Worm (Caenorhabditis elegans): Measurements from ENCODE around the gene C29F5.8.

The C29F5.8 gene

DNA sequence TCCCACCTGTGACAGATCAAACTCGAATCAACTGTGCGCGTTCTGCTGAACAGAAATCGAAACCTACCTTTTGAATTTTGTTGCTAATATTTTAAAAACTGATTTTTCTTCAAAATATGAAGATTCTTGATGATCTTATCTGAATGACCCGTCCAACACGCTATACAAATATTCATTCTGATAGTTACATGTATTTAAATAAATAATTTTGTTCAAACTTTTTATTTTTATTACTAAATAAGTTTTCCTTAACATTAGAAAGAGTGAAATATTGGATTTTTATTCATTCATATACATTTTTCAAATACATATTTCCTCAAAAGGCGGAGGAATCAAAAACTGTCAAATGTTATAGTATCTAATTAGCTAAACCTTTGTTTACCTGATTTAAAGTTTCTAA lies 38.2 kb upstream of the C29F5.8 start, which contains the start of gene F13H8.8:
Gene F13H8.8 (minus strand): TSS at position 101 of the 400 bp plus-strand sequence.
- no peak for TF ChIP-seq gmeb-1 (tag; optimal IDR thresholded peaks at IDR 0.05)
- TF ChIP-seq ama-1 (optimal IDR thresholded peaks at IDR 0.05) = no peak
- TF ChIP-seq alr-1 (tag; optimal IDR thresholded peaks at IDR 0.05) = no peak
- TF ChIP-seq nhr-12 (tag; optimal IDR thresholded peaks at IDR 0.05) = no peak
- no peak for TF ChIP-seq nhr-77 (tag; optimal IDR thresholded peaks at IDR 0.05)
- TF ChIP-seq ztf-11 (tag; optimal IDR thresholded peaks at IDR 0.05) = no peak
- TF ChIP-seq ztf-4 (tag; optimal IDR thresholded peaks at IDR 0.05) = no peak
- no peak for TF ChIP-seq mab-5 (tag; optimal IDR thresholded peaks at IDR 0.05)
- no peak for TF ChIP-seq sma-9 (GFP tag; optimal IDR thresholded peaks at IDR 0.05)
- TF ChIP-seq sma-9 (tag; optimal IDR thresholded peaks at IDR 0.05) = no peak
- no peak for TF ChIP-seq sem-4 (tag; optimal IDR thresholded peaks at IDR 0.05)
- no peak for TF ChIP-seq egl-27 (tag; optimal IDR thresholded peaks at IDR 0.05)
- TF ChIP-seq nhr-21 (tag; optimal IDR thresholded peaks at IDR 0.05) = no peak

ce11 chrII:6269805-6270414 lies 36.3 kb upstream of the C29F5.8 start, which contains the start of gene F13H8.2:
TSS of gene F13H8.2 (plus strand) at chrII:6270364.
- TF ChIP-seq lsy-2 (tag; optimal IDR thresholded peaks at IDR 0.05) = peak; percentile 66 to 90
- peak; percentile 77 for TF ChIP-seq crh-2 (tag; optimal IDR thresholded peaks at IDR 0.05)
- TF ChIP-seq F13H6.1 (tag; optimal IDR thresholded peaks at IDR 0.05) = peak; percentile 82
- TF ChIP-seq unc-39 (tag; optimal IDR thresholded peaks at IDR 0.05) = no peak
- no peak for TF ChIP-seq nhr-77 (tag; optimal IDR thresholded peaks at IDR 0.05)
- peak; percentile 78 for TF ChIP-seq unc-55 (GFP tag; optimal IDR thresholded peaks at IDR 0.05)
- TF ChIP-seq fos-1 (tag; optimal IDR thresholded peaks at IDR 0.05) = peak; percentile 42
- TF ChIP-seq gmeb-1 (tag; optimal IDR thresholded peaks at IDR 0.05) = peak; percentile 96
- TF ChIP-seq dmd-4 (tag; optimal IDR thresholded peaks at IDR 0.05) = no peak
- TF ChIP-seq nhr-129 (tag; optimal IDR thresholded peaks at IDR 0.05) = peak; percentile 70
- no peak for TF ChIP-seq ZK546.5 (tag; optimal IDR thresholded peaks at IDR 0.05)
- no peak for TF ChIP-seq mdl-1 (tag; optimal IDR thresholded peaks at IDR 0.05)
- TF ChIP-seq C34F6.9 (tag; optimal IDR thresholded peaks at IDR 0.05) = peak; percentile 79
- TF ChIP-seq Y55F3AM.14 (GFP tag; optimal IDR thresholded peaks at IDR 0.05) = no peak
- TF ChIP-seq lin-11 (tag; optimal IDR thresholded peaks at IDR 0.05) = peak; percentile 20
- peak; percentile 5 for TF ChIP-seq blmp-1 (tag; optimal IDR thresholded peaks at IDR 0.05; ENCODE audit: insufficient read depth)
- TF ChIP-seq nhr-21 (tag; optimal IDR thresholded peaks at IDR 0.05) = peak; percentile 47
- TF ChIP-seq snpc-4 (tag; optimal IDR thresholded peaks at IDR 0.05) = peak; percentile 36
- peak; percentile 83 for TF ChIP-seq sma-3 (GFP tag; optimal IDR thresholded peaks at IDR 0.05)
- peak; percentile 71 for TF ChIP-seq mab-5 (tag; optimal IDR thresholded peaks at IDR 0.05)
- peak; percentile 52 for TF ChIP-seq sem-4 (tag; optimal IDR thresholded peaks at IDR 0.05)
- peak; percentile 12 for TF ChIP-seq zag-1 (tag; optimal IDR thresholded peaks at IDR 0.05)
- TF ChIP-seq ztf-11 (tag; optimal IDR thresholded peaks at IDR 0.05) = no peak
- no peak for TF ChIP-seq nhr-23 (tag; optimal IDR thresholded peaks at IDR 0.05)
- no peak for TF ChIP-seq ztf-4 (tag; optimal IDR thresholded peaks at IDR 0.05)
- TF ChIP-seq skn-1 (tag; optimal IDR thresholded peaks at IDR 0.05) = peak; percentile 33
- TF ChIP-seq sma-9 (GFP tag; optimal IDR thresholded peaks at IDR 0.05) = peak; percentile 87
- no peak for TF ChIP-seq sma-9 (tag; optimal IDR thresholded peaks at IDR 0.05)
- TF ChIP-seq egl-27 (tag; optimal IDR thresholded peaks at IDR 0.05) = peak; percentile 2
- TF ChIP-seq lin-13 (GFP tag; optimal IDR thresholded peaks at IDR 0.05) = peak; percentile 59
- no peak for TF ChIP-seq aly-2 (tag; optimal IDR thresholded peaks at IDR 0.05)

DNA sequence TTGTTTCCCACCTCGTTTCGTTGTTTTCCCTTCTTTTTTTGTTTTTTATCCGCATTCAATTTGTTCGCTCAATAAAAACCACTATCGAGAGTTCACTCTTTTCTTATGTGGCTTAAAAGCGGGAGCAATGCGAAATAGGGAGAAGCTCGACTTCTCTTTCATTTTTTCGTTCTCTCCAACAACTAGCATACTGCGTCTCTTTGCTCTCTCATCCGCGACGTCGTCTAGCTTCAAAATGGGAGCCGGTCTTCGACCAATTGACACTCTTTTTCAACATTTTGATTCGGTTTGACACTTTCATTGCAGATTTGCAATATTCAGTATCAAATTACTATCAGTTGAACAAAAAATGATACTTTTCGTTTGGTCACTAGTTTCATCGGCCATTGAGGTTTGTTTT lies 32.3 kb upstream of the C29F5.8 start, which contains the start of gene bpl-1:
Gene bpl-1 (plus strand): TSS at position 301 of the 400 bp plus-strand sequence.
- TF ChIP-seq C34F6.9 (tag; optimal IDR thresholded peaks at IDR 0.05) (peak; percentile 26), unc-55 (GFP tag; optimal IDR thresholded peaks at IDR 0.05) (peak; percentile 13), nhr-10 (tag; optimal IDR thresholded peaks at IDR 0.05) (no peak)

DNA sequence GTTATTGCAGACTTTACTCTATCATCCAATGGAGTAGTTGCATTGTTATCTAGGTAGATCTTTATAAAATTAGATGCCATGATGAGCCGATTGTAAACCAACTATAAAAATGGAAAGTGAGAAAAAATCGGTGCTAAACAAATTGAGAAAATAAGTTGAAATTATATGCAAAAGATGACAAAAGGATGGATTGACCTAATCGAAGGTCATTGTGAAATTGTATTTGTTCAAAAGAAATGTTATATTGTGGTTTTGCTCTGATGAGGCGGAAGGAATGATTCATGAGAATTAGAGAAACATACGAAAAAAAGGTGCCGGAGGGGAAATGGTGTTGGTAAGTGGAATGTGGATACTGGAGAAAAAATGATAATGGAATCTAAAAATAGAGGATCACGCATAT lies 25.2 kb upstream of the C29F5.8 start, which contains the start of gene scly-1:
Gene scly-1 (minus strand): TSS at position 101 of the 400 bp plus-strand sequence.
- TF ChIP-seq C34F6.9 (tag; optimal IDR thresholded peaks at IDR 0.05) = no peak
- no peak for TF ChIP-seq R02D3.7 (tag; optimal IDR thresholded peaks at IDR 0.05)
- TF ChIP-seq elt-3 (tag; optimal IDR thresholded peaks at IDR 0.05) = no peak
- no peak for TF ChIP-seq mdl-1 (tag; optimal IDR thresholded peaks at IDR 0.05)
- no peak for TF ChIP-seq nhr-77 (tag; optimal IDR thresholded peaks at IDR 0.05)
- TF ChIP-seq lsy-2 (tag; optimal IDR thresholded peaks at IDR 0.05) = no peak
- TF ChIP-seq ZK546.5 (tag; optimal IDR thresholded peaks at IDR 0.05) = no peak
- TF ChIP-seq lin-11 (tag; optimal IDR thresholded peaks at IDR 0.05) = no peak

All from whole organism, L2 larva.